Worm (Caenorhabditis elegans) whole organism, L4 larva: Measurements from ENCODE around the gene T23F11.6.

Experiments used
- aha-1 ChIP-seq: fragments of 150-350 bp; peaks from one replicate; lab custom pipeline; 2014; ENCODE audit warnings: missing biosample characterization, missing genetic modification characterization
- lin-13 ChIP-seq: fragments of 150-350 bp; optimal IDR thresholded peaks from 2 replicates; lab custom pipeline; 2014; ENCODE audit warnings: missing biosample characterization, missing genetic modification reagents, missing genetic modification characterization
- madf-9 ChIP-seq: fragments of 200-800 bp; sonication (Bioruptor generic); conservative IDR thresholded peaks from 2 replicates; pipeline ENCODE4 v1.3.6; 2022; ENCODE audit warnings: missing genetic modification reagents, missing genetic modification characterization, missing compliant biosample characterization
- nhr-77 ChIP-seq: fragments of 150-350 bp; optimal IDR thresholded peaks from 2 replicates; lab custom pipeline; 2014; ENCODE audit warnings: missing biosample characterization, missing genetic modification characterization
- pqm-1 ChIP-seq: sonication (generic microtip); optimal IDR thresholded peaks from 2 replicates; lab custom pipeline; 2017; ENCODE audit warnings: missing biosample characterization, missing genetic modification characterization
- unc-39 ChIP-seq: sonication (generic microtip); optimal IDR thresholded peaks from 2 replicates; lab custom pipeline; 2017; ENCODE audit warnings: missing biosample characterization, missing genetic modification characterization

ce11 chrIII:4696903-4697302 is 49.2 kb upstream of the T23F11.6 start:
- TF ChIP-seq nhr-77 (tag; lab: Kevin White, UChicago) (no peak), lin-13 (GFP tag; lab: Kevin White, UChicago) (no peak), aha-1 (tag; lab: Kevin White, UChicago) (no peak), madf-9 (GFP tag; lab: Robert Waterston, UW) (no peak), unc-39 (tag; lab: Kevin White, UChicago) (no peak), pqm-1 (no peak)
